Worm (Caenorhabditis elegans) whole organism, early embryonic: ENCODE measurements around the gene Y51H4A.5.
"Not testable (repeated sequence)": the region's sequence is repeated elsewhere in the genome, so short reads cannot be mapped to it uniquely, and the experiment has no call there.

Source experiments
- B0310.2 ChIP-seq: sonication (generic microtip); optimal IDR thresholded peaks from 2 replicates; lab custom pipeline; 2016; ENCODE audit warnings: mild to moderate bottlenecking, missing genetic modification characterization, missing compliant biosample characterization
- F13C5.2 ChIP-seq: sonication (generic microtip); optimal IDR thresholded peaks from 2 replicates; lab custom pipeline; 2017; ENCODE audit warnings: mild to moderate bottlenecking, missing genetic modification characterization, inconsistent platforms, missing compliant biosample characterization
- aly-1 ChIP-seq: sonication (generic microtip); optimal IDR thresholded peaks from 2 replicates; lab custom pipeline; 2016; ENCODE audit warnings: missing genetic modification characterization, missing compliant biosample characterization
- ama-1 ChIP-seq: fragments of 150-350 bp; optimal IDR thresholded peaks from 2 replicates; lab custom pipeline; 2014
- ceh-13 ChIP-seq: fragments of 200-800 bp; sonication (Bioruptor generic); optimal IDR thresholded peaks from 2 replicates; lab custom pipeline; 2018; ENCODE audit warnings: mild to moderate bottlenecking, missing genetic modification characterization, missing compliant biosample characterization
- ceh-36 ChIP-seq: sonication (generic microtip); optimal IDR thresholded peaks from 2 replicates; lab custom pipeline; 2016; ENCODE audit warnings: missing genetic modification characterization, inconsistent platforms, missing compliant biosample characterization
- ets-7 ChIP-seq: sonication (generic microtip); optimal IDR thresholded peaks from 2 replicates; lab custom pipeline; 2016; ENCODE audit warnings: missing genotype, missing genetic modification characterization, missing compliant biosample characterization
- flt-1 ChIP-seq: fragments of 200-800 bp; sonication (Bioruptor generic); IDR thresholded peaks from 2 replicates; pipeline ENCODE4 v1.3.6; 2022; ENCODE audit warnings: missing genetic modification characterization, missing compliant biosample characterization
- hmbx-1 ChIP-seq: sonication (generic microtip); optimal IDR thresholded peaks from 2 replicates; lab custom pipeline; 2016; ENCODE audit warnings: mild to moderate bottlenecking, missing genetic modification characterization, missing compliant biosample characterization
- hmg-4 ChIP-seq: fragments of 200-800 bp; sonication (Bioruptor generic); optimal IDR thresholded peaks from 2 replicates; lab custom pipeline; 2018; ENCODE audit warnings: mild to moderate bottlenecking, missing genetic modification characterization, missing compliant biosample characterization
- hnd-1 ChIP-seq: sonication (generic microtip); optimal IDR thresholded peaks from 2 replicates; lab custom pipeline; 2016; ENCODE audit warnings: missing genetic modification characterization, missing compliant biosample characterization
- pes-1 ChIP-seq: fragments of 200-800 bp; sonication (Bioruptor generic); IDR thresholded peaks from 2 replicates; pipeline ENCODE4 v1.3.6; 2022; ENCODE audit warnings: missing genetic modification reagents, missing genetic modification characterization, missing compliant biosample characterization
- scrt-1 ChIP-seq: fragments of 200-800 bp; sonication (Bioruptor generic); IDR thresholded peaks from 2 replicates; pipeline ENCODE4 v1.3.6; 2022; ENCODE audit warnings: missing genetic modification characterization, missing compliant biosample characterization
- sea-1 ChIP-seq: fragments of 200-800 bp; sonication (Bioruptor generic); conservative IDR thresholded peaks from 2 replicates; pipeline ENCODE4 v1.3.6; 2022; ENCODE audit warnings: missing genetic modification characterization, missing compliant biosample characterization
- tbx-37 ChIP-seq: fragments of 200-800 bp; sonication (Bioruptor generic); conservative IDR thresholded peaks from 2 replicates; pipeline ENCODE4 v1.3.6; 2022; ENCODE audit warnings: missing genetic modification reagents, missing genetic modification characterization, missing compliant biosample characterization
- tra-4 ChIP-seq: sonication (generic microtip); optimal IDR thresholded peaks from 2 replicates; lab custom pipeline; 2017; ENCODE audit warnings: missing genetic modification characterization, missing compliant biosample characterization

The Y51H4A.5 gene

DNA sequence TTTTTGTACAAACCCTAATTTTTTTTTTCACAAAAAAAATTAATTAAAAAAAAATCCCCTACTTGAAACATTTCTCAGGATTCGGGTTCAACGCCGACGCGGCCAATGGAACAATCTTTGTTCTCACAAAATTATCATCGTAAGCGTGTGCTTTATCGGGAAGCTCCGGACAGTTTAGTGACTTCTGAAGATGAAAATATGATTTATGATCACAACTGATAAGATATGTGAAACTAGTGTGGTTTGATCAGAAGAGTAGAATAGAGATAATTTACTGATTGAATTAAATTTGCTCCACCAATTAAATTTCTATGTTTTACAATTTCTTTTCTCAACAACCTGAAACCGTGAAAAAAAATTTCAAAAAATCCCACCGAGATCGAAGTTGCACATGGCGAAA is 920 bp downstream of the Y51H4A.5 start:
- TF ChIP-seq sea-1 (no peak), ceh-13 (no peak), flt-1 (GFP tag; lab: Robert Waterston, UW) (no peak), scrt-1 (GFP tag; lab: Robert Waterston, UW) (no peak), aly-1 (tag; lab: Kevin White, UChicago) (no peak)

DNA sequence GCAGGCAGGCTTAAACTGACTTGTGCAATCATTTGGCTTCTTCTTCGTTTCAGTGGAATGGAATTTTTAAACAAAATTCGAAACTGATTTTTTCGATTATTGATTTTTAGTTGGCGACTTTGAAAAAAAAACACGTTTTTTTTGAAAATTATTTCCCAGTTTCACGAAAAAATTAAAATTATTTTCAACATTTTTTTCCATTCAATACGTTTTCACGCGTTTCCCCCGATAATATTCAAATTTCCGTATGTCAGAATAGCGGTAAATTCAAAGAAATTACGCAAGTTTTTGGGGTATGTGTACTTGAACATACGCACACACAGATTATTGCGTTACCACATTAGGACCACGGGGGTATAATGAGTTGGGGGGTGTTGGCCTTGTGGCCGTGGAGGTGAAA is 18.8 kb downstream of the Y51H4A.5 start, which contains the start of gene Y51H4A.935:
Y51H4A.935 (minus strand) TSS at position 101 of the 400 bp plus-strand sequence.
- TF ChIP-seq tbx-37; B0310.2 (tag; lab: Kevin White, UChicago); hnd-1 (tag; lab: Kevin White, UChicago): not testable (repeated sequence)

DNA sequence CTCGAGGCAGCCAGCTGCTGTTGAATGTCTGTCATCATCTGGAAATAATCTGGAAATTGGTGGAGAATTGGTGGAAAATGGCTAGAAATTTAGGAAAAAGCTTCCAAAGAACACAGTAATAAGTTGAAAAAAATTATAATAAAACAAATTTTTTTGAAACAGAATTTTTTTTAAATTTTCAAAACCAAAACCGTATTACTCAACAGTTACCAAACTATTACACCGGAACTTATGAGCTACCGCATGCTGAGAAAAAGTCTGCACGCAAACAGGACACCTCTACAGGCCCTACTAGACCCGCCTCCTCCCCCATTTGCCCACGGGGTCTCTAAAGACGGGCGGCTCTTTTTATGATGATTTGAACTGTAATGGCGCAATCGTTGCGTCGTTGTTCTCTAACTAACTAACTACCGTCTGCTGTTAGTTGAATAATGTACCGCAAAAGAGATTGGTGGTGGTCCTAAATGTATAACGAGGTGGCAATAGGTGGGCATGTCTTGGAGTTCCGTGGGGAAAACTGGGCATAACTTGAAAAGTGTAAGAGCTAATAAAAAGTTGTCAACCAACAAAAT is 20.2 kb downstream of the Y51H4A.5 start, which contains the start of gene zip-7:
zip-7 (minus strand) TSS at position 51 of the 572 bp plus-strand sequence.
- no peak for TF ChIP-seq ceh-36 (tag; lab: Kevin White, UChicago)
- no peak for TF ChIP-seq ceh-13
- TF ChIP-seq hnd-1 (tag; lab: Kevin White, UChicago): no peak
- no peak for TF ChIP-seq F13C5.2 (tag; lab: Kevin White, UChicago)
- no peak for TF ChIP-seq pes-1 (GFP tag; lab: Robert Waterston, UW)
- no peak for TF ChIP-seq scrt-1 (GFP tag; lab: Robert Waterston, UW)
- no peak for TF ChIP-seq ets-7
- no peak for TF ChIP-seq hmg-4

DNA sequence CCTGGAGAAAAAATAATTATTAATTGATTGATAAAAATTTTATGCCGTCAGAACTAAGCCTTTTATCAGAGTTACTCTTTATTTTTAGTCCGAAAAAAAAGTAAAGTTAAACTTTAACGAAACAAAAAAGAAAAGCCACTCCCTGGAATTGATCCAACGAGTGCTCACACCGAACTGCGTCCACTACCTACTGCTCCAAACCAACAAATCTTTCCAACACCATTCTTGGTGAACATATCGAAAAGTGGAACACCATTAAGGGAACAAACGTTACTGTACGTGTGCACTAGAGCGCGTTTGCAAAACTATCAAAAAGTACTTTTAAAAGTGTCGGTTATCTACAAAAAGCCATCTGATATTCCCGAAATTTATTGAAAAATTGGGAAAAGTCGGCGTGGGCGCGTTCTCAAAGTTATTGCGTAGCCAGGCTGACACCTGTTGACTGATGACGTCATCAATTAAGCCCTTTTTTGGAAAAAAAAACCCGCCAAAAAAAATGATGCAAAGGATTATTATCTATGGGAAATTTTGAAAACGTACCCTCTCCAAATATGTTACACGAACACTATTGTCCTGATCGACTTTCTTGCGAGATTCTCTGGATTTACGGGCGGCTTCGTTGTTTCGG is 22.2 kb downstream of the Y51H4A.5 start:
- TF ChIP-seq B0310.2 (tag; lab: Kevin White, UChicago) (no peak), scrt-1 (GFP tag; lab: Robert Waterston, UW) (0 out of 2 replicates have a peak, but pooled peaks have one; percentile 10), flt-1 (GFP tag; lab: Robert Waterston, UW) (peak; percentile 66), hmbx-1 (tag; lab: Kevin White, UChicago) (no peak), aly-1 (tag; lab: Kevin White, UChicago) (no peak), pes-1 (GFP tag; lab: Robert Waterston, UW) (peak; percentile 45; the same call in 1 of the 2 replicates)

DNA sequence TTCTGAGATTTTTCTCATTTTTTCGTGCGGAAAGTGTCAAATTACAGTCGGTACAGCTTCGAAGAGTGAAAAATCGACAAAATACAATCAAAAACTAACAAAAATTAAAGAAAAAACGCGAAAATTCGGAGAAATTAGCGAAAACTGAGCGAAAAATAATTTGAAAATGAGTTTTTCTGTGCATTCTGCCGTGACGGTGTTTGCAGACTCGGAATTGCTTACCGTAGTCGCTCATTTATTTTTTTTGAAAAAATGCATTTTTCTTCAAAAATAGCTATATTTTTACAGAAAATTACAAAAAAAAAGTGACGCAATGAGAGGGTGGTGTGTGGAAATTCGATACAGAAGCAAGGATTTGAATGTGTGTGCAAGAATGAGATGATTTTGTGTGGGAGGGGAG is 22.9 kb downstream of the Y51H4A.5 start:
- no peak for TF ChIP-seq ama-1
- no peak for TF ChIP-seq sea-1
- TF ChIP-seq aly-1 (tag; lab: Kevin White, UChicago): no peak
- no peak for TF ChIP-seq tra-4 (tag; lab: Kevin White, UChicago)
- TF ChIP-seq scrt-1 (GFP tag; lab: Robert Waterston, UW): no peak
- no peak for TF ChIP-seq hmg-4
- no peak for TF ChIP-seq hmbx-1 (tag; lab: Kevin White, UChicago)

DNA sequence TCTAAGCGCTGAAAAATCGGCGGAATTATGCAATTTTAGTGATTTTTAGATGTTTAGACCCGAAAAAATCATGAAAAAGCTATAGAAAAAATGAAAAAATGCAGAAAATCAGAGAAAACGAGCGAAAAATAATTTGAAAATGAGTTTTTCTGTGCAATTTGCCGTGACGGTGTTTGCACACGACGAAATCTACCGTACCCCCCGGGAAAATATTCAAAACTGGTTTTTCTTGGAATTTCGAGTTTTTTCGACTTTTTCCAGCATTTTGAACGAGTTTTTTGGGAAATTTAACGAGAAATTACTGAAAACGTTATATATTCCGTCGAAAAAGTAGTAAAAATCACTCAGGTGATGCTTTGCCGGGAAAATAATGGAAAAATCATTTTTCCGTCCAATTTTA is 23.6 kb downstream of the Y51H4A.5 start:
- no peak for TF ChIP-seq ama-1

DNA sequence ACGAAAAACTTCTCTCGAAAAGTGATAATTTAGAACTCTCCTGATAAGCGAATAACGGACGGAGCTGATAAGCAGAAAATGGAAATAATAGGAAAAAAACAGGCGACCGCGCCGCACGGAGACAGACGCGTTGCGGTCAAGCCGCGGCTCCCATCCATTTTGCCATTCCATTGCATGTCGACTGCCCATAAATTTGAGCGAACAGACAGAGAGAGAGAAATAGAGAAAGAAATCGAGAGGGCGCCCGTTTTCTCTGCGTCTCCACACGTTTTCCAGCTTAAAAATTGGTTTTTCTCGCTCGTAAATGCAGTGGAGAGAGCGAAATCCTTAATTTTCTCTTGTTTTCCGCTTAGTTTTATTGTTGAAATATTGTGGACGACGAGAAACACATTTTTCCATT is 24.1 kb downstream of the Y51H4A.5 start:
- TF ChIP-seq sea-1: no peak
- no peak for TF ChIP-seq hmg-4
- TF ChIP-seq ama-1: no peak
- TF ChIP-seq ceh-13: no peak
- no peak for TF ChIP-seq hnd-1 (tag; lab: Kevin White, UChicago)
- no peak for TF ChIP-seq scrt-1 (GFP tag; lab: Robert Waterston, UW)
- no peak for TF ChIP-seq ceh-36 (tag; lab: Kevin White, UChicago)
- no peak for TF ChIP-seq tbx-37
- no peak for TF ChIP-seq F13C5.2 (tag; lab: Kevin White, UChicago)

DNA sequence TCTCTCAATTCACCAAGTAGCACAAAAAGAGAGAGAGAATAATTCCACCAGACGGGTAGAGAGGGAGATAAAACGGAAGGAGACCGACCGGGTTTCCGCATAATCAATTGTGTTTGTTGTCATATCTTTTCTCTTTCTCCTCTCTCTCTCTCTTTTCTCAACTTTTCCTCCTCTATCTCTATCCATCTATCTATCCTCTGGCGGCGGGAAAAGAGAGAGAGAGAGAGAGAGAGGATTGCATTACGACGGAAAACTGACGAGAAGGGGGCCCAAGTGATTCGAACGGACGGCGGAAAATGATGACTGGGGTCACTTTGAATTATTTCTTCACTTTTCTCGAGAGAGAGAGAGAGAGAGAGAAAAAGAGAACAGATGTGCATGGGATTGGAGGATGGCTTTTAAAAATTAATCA is 27.9 kb downstream of the Y51H4A.5 start:
- TF ChIP-seq hnd-1 (tag; lab: Kevin White, UChicago): peak; percentile 15
- peak; percentile 36 for TF ChIP-seq hmg-4
- no peak for TF ChIP-seq F13C5.2 (tag; lab: Kevin White, UChicago)

DNA sequence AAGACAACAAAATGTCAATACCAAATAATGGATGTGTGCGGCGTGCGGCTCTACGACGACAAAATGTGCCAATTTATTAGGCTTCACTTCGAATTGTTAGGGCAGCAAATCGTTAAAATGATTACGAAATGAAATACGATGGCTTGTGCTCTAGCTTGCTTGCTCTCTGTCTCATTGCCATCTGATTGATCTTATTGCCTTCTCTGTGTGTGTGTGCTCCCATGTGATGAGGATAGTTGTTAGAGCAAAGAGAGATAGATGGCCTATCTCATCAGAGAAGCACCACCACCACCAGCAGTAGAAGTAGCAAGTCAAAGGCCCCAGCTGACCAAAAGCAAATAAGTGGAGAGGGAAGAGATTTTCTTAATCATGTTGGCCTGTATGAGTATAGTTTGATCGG is 29.4 kb downstream of the Y51H4A.5 start:
- TF ChIP-seq tbx-37 (no peak), hmg-4 (peak; percentile 35)

DNA sequence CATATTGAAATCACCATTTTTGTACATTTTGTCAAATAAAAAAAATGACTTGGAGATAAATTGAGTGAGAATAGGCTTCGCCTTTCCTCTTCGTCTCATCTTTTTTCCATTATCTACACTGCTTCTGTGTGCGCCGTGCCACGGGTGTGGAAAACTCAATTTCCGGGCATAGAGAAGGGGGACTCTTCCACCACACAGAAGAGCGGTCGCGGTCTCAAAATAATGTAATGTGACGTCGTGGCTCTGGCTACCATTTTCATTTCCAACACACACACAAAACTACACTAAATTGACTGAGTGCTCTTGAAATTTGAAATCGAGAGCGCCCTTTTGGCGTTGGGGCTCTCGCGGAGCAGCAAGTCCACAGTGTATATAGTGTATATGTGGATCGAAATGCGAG is 31.9 kb downstream of the Y51H4A.5 start:
- TF ChIP-seq F13C5.2 (tag; lab: Kevin White, UChicago) (no peak), sea-1 (no peak), B0310.2 (tag; lab: Kevin White, UChicago) (no peak), ceh-36 (tag; lab: Kevin White, UChicago) (no peak), tbx-37 (no peak), hmbx-1 (tag; lab: Kevin White, UChicago) (no peak)
